Fruit fly (Drosophila melanogaster) whole organism, embryonic: ENCODE data around the gene nod.

ENCODE experiments used
- Antp ChIP-seq: fragments of 200-800 bp; sonication (Bioruptor generic); optimal IDR thresholded peaks from 3 replicates; lab custom pipeline; 2016; ENCODE audit warnings: missing biosample characterization, missing genetic modification characterization
- Asciz ChIP-seq: fragments of 200-800 bp; sonication (Bioruptor generic); optimal IDR thresholded peaks from 2 replicates; lab custom pipeline; 2017; ENCODE audit warnings: missing biosample characterization, mild to moderate bottlenecking, missing genetic modification characterization, missing genetic modification reagents
- CG10147 ChIP-seq: fragments of 200-800 bp; sonication (Bioruptor generic); optimal IDR thresholded peaks from 2 replicates; lab custom pipeline; 2019; ENCODE audit warnings: missing biosample characterization, mild to moderate bottlenecking, missing genetic modification characterization, moderate library complexity
- CG11504 ChIP-seq: fragments of 200-800 bp; sonication (Bioruptor generic); optimal IDR thresholded peaks from 3 replicates; lab custom pipeline; 2019; ENCODE audit warnings: missing biosample characterization, mild to moderate bottlenecking, missing genetic modification characterization, moderate library complexity
- CG12236 ChIP-seq: fragments of 200-800 bp; sonication (Bioruptor generic); optimal IDR thresholded peaks from 2 replicates; lab custom pipeline; 2016; ENCODE audit warnings: missing biosample characterization, missing genetic modification characterization
- CG12391 ChIP-seq: fragments of 200-800 bp; sonication (Bioruptor generic); optimal IDR thresholded peaks from 3 replicates; lab custom pipeline; 2018; ENCODE audit warnings: missing biosample characterization, mild to moderate bottlenecking, missing genetic modification characterization, moderate library complexity
- CG13287 ChIP-seq: fragments of 200-800 bp; sonication (Bioruptor generic); IDR thresholded peaks from 2 replicates; pipeline ENCODE4 v1.3.6; 2022; ENCODE audit warnings: missing biosample characterization, missing genetic modification characterization; ENCODE audit not compliant: partially characterized antibody
- CG13424 ChIP-seq: fragments of 200-800 bp; sonication (Bioruptor generic); optimal IDR thresholded peaks from 2 replicates; lab custom pipeline; 2019; ENCODE audit warnings: missing biosample characterization, mild to moderate bottlenecking, missing genetic modification characterization, moderate library complexity
- CG18262 ChIP-seq: fragments of 200-800 bp; optimal IDR thresholded peaks from 3 replicates; lab custom pipeline; 2019; ENCODE audit warnings: missing biosample characterization, mild to moderate bottlenecking, missing genetic modification characterization, moderate library complexity
- CG2116 ChIP-seq: fragments of 200-800 bp; sonication (Bioruptor generic); optimal IDR thresholded peaks from 3 replicates; lab custom pipeline; 2018; ENCODE audit warnings: missing biosample characterization, mild to moderate bottlenecking, missing genetic modification characterization
- CG2129 ChIP-seq: fragments of 200-800 bp; sonication (Bioruptor generic); IDR thresholded peaks from 2 replicates; pipeline ENCODE4 v1.3.6; 2022; ENCODE audit warnings: missing biosample characterization, missing genetic modification characterization; ENCODE audit not compliant: partially characterized antibody
- CG2202 ChIP-seq: fragments of 200-800 bp; sonication (Bioruptor generic); optimal IDR thresholded peaks from 2 replicates; lab custom pipeline; 2018; ENCODE audit warnings: missing biosample characterization, mild to moderate bottlenecking, missing genetic modification characterization
- CG31441 ChIP-seq: fragments of 200-800 bp; sonication (Bioruptor generic); IDR thresholded peaks from 2 replicates; pipeline ENCODE4 v1.3.6; 2022; ENCODE audit warnings: missing biosample characterization, missing genetic modification characterization
- CG4424 ChIP-seq: fragments of 200-800 bp; sonication (Bioruptor generic); optimal IDR thresholded peaks from 3 replicates; lab custom pipeline; 2016; ENCODE audit warnings: missing biosample characterization, missing genetic modification characterization
- CG4707 ChIP-seq: fragments of 200-800 bp; sonication (Bioruptor generic); optimal IDR thresholded peaks from 2 replicates; lab custom pipeline; 2018; ENCODE audit warnings: missing biosample characterization, mild to moderate bottlenecking, missing genetic modification characterization, moderate library complexity
- CG5245 ChIP-seq: fragments of 200-800 bp; sonication (Bioruptor generic); optimal IDR thresholded peaks from 3 replicates; lab custom pipeline; 2016; ENCODE audit warnings: missing biosample characterization, missing genetic modification characterization
- CG5953 ChIP-seq: fragments of 200-800 bp; sonication (Bioruptor generic); IDR thresholded peaks from 2 replicates; pipeline ENCODE4 v1.3.6; 2022; ENCODE audit warnings: missing biosample characterization, missing genetic modification characterization
- CG6791 ChIP-seq: fragments of 200-800 bp; sonication (Bioruptor generic); IDR thresholded peaks from 3 replicates; pipeline ENCODE4 v1.3.6; 2022; ENCODE audit warnings: missing biosample characterization, missing genetic modification characterization; ENCODE audit not compliant: partially characterized antibody
- CG7372 ChIP-seq: fragments of 200-800 bp; sonication (Bioruptor generic); IDR thresholded peaks from 2 replicates; pipeline ENCODE4 v1.3.6; 2022; ENCODE audit warnings: missing biosample characterization, missing genetic modification characterization
- CG7556 ChIP-seq: fragments of 200-800 bp; sonication (Bioruptor generic); optimal IDR thresholded peaks from 2 replicates; lab custom pipeline; 2017; ENCODE audit warnings: missing biosample characterization, mild to moderate bottlenecking, missing genetic modification characterization
- CG7987 ChIP-seq: fragments of 200-800 bp; sonication (Bioruptor generic); optimal IDR thresholded peaks from 2 replicates; lab custom pipeline; 2018; ENCODE audit warnings: missing biosample characterization, mild to moderate bottlenecking, missing genetic modification characterization, moderate library complexity
- CG8089 ChIP-seq: fragments of 200-800 bp; sonication (Bioruptor generic); optimal IDR thresholded peaks from 3 replicates; lab custom pipeline; 2016; ENCODE audit warnings: missing biosample characterization, missing genetic modification characterization
- CG8388 ChIP-seq: fragments of 200-800 bp; sonication (Bioruptor generic); optimal IDR thresholded peaks from 2 replicates; lab custom pipeline; 2019; ENCODE audit warnings: missing biosample characterization, mild to moderate bottlenecking, missing genetic modification characterization, moderate library complexity
- CHES-1-like ChIP-seq: fragments of 200-800 bp; sonication (Bioruptor generic); optimal IDR thresholded peaks from 2 replicates; lab custom pipeline; 2016; ENCODE audit warnings: missing biosample characterization, missing genetic modification characterization
- CTCF ChIP-seq: fragments of 200-800 bp; sonication (Bioruptor generic); optimal IDR thresholded peaks from 2 replicates; lab custom pipeline; 2017; ENCODE audit warnings: missing biosample characterization, mild to moderate bottlenecking, missing genetic modification characterization, moderate library complexity
- Camta ChIP-seq: fragments of 200-800 bp; sonication (Bioruptor generic); optimal IDR thresholded peaks from 2 replicates; lab custom pipeline; 2016; ENCODE audit warnings: missing biosample characterization, missing genetic modification characterization
- Chrac-16 ChIP-seq: fragments of 200-800 bp; sonication (Bioruptor generic); optimal IDR thresholded peaks from 3 replicates; lab custom pipeline; 2016; ENCODE audit warnings: missing biosample characterization, missing genetic modification characterization
- Dek ChIP-seq: fragments of 200-800 bp; sonication (Bioruptor generic); optimal IDR thresholded peaks from 3 replicates; lab custom pipeline; 2019; ENCODE audit warnings: missing biosample characterization, mild to moderate bottlenecking, missing genetic modification characterization, moderate library complexity
- Hr51 ChIP-seq, 2 experiments: fragments of 200-800 bp; sonication (Bioruptor generic); optimal IDR thresholded peaks; 2 replicates in 1 of 2; 3 replicates in 1 of 2; lab custom pipeline; 2016 to 2018; ENCODE audit warnings: missing biosample characterization in 2 of 2, missing genetic modification characterization in 2 of 2, mild to moderate bottlenecking in 1 of 2, moderate library complexity in 1 of 2
- Myb ChIP-seq: fragments of 200-800 bp; sonication (Bioruptor generic); optimal IDR thresholded peaks from 2 replicates; lab custom pipeline; 2016; ENCODE audit warnings: missing biosample characterization, missing genetic modification characterization
- PHDP ChIP-seq: fragments of 200-800 bp; sonication (Bioruptor generic); optimal IDR thresholded peaks from 3 replicates; lab custom pipeline; 2018; ENCODE audit warnings: missing biosample characterization, mild to moderate bottlenecking, missing genetic modification characterization, moderate library complexity
- Tbp ChIP-seq: fragments of >200 bp; optimal IDR thresholded peaks from 2 replicates; lab custom pipeline; 2018; ENCODE audit warnings: missing biosample characterization, missing genetic modification characterization
- ap ChIP-seq: fragments of 200-800 bp; sonication (Bioruptor generic); IDR thresholded peaks from 2 replicates; pipeline ENCODE4 v1.3.6; 2022; ENCODE audit warnings: missing biosample characterization, missing genetic modification characterization
- bcd ChIP-seq: fragments of 200-800 bp; sonication (Bioruptor generic); optimal IDR thresholded peaks from 2 replicates; lab custom pipeline; 2017; ENCODE audit warnings: missing biosample characterization, mild to moderate bottlenecking, missing genetic modification characterization
- cad ChIP-seq: fragments of >200 bp; optimal IDR thresholded peaks from 2 replicates; lab custom pipeline; 2017; ENCODE audit warnings: missing biosample characterization, missing genetic modification characterization
- ftz-f1 ChIP-seq: fragments of 200-800 bp; sonication (Bioruptor generic); optimal IDR thresholded peaks from 2 replicates; lab custom pipeline; 2016; ENCODE audit warnings: missing biosample characterization, missing genetic modification characterization
- grau ChIP-seq: fragments of 200-800 bp; optimal IDR thresholded peaks from 3 replicates; lab custom pipeline; 2019; ENCODE audit warnings: missing biosample characterization, mild to moderate bottlenecking, missing genetic modification characterization, moderate library complexity
- gsb ChIP-seq: fragments of 200-800 bp; sonication (Bioruptor generic); IDR thresholded peaks from 2 replicates; pipeline ENCODE4 v1.3.6; 2022; ENCODE audit warnings: missing biosample characterization, missing genetic modification characterization
- ham ChIP-seq: fragments of 200-800 bp; sonication (Bioruptor generic); IDR thresholded peaks from 2 replicates; pipeline ENCODE4 v1.3.6; 2022; ENCODE audit warnings: missing biosample characterization, missing genetic modification characterization
- ind ChIP-seq: fragments of 200-800 bp; sonication (Bioruptor generic); optimal IDR thresholded peaks from 3 replicates; lab custom pipeline; 2016; ENCODE audit warnings: missing biosample characterization, missing genetic modification characterization
- jumu ChIP-seq: fragments of 200-800 bp; sonication (Bioruptor generic); optimal IDR thresholded peaks from 3 replicates; lab custom pipeline; 2016; ENCODE audit warnings: missing biosample characterization, missing genetic modification characterization
- ken ChIP-seq: fragments of 200-800 bp; sonication (Bioruptor generic); IDR thresholded peaks from 3 replicates; pipeline ENCODE4 v1.3.6; 2022; ENCODE audit warnings: missing biosample characterization, missing genetic modification characterization
- mam ChIP-seq: fragments of 200-800 bp; sonication (Bioruptor generic); optimal IDR thresholded peaks from 3 replicates; lab custom pipeline; 2016; ENCODE audit warnings: missing biosample characterization, missing genetic modification characterization
- mirr ChIP-seq: fragments of 200-800 bp; sonication (Bioruptor generic); optimal IDR thresholded peaks from 3 replicates; lab custom pipeline; 2018; ENCODE audit warnings: missing biosample characterization, mild to moderate bottlenecking, missing genetic modification characterization
- odd ChIP-seq: fragments of 200-800 bp; sonication (Bioruptor generic); optimal IDR thresholded peaks from 2 replicates; lab custom pipeline; 2017; ENCODE audit warnings: missing biosample characterization, mild to moderate bottlenecking, missing genetic modification characterization
- org-1 ChIP-seq: fragments of 200-800 bp; sonication (Bioruptor generic); optimal IDR thresholded peaks from 2 replicates; lab custom pipeline; 2017; ENCODE audit warnings: missing biosample characterization, missing genetic modification characterization
- pho ChIP-seq: fragments of 200-800 bp; sonication (Bioruptor generic); optimal IDR thresholded peaks from 2 replicates; lab custom pipeline; 2016; ENCODE audit warnings: missing biosample characterization, missing genetic modification characterization
- phol ChIP-seq: fragments of 200-800 bp; sonication (Bioruptor generic); optimal IDR thresholded peaks from 3 replicates; lab custom pipeline; 2018; ENCODE audit warnings: missing biosample characterization, mild to moderate bottlenecking, missing genetic modification characterization, moderate library complexity
- repo ChIP-seq: fragments of 200-800 bp; sonication (Bioruptor generic); optimal IDR thresholded peaks from 2 replicates; lab custom pipeline; 2016; ENCODE audit warnings: missing biosample characterization, missing genetic modification characterization
- sob ChIP-seq: fragments of 200-800 bp; sonication (Bioruptor generic); IDR thresholded peaks from 2 replicates; pipeline ENCODE4 v1.3.6; 2022; ENCODE audit warnings: missing biosample characterization, missing genetic modification characterization
- tin ChIP-seq: fragments of 200-800 bp; sonication (Bioruptor generic); optimal IDR thresholded peaks from 3 replicates; lab custom pipeline; 2016; ENCODE audit warnings: missing biosample characterization, missing genetic modification characterization
- trem ChIP-seq: fragments of 200-800 bp; optimal IDR thresholded peaks from 3 replicates; lab custom pipeline; 2019; ENCODE audit warnings: missing biosample characterization, mild to moderate bottlenecking, missing genetic modification characterization, moderate library complexity

Gene nod

dm6 chrX:11548701-11549100, 31.9 kb upstream of the nod start (continued):
- no peak for TF ChIP-seq CG2129 (GFP tag; lab: Robert Waterston, UW)
- peak; percentile 54 for TF ChIP-seq CG31441
- TF ChIP-seq CG4707 (GFP tag; lab: Kevin White, UChicago): peak; percentile 9
- TF ChIP-seq CG5245: peak; percentile 38
- peak; percentile 35 for TF ChIP-seq CG2202 (tag; lab: Kevin White, UChicago)
- TF ChIP-seq Chrac-16: peak; percentile 52
- no peak for TF ChIP-seq CG13287 (GFP tag; lab: Robert Waterston, UW)
- peak; percentile 50 for TF ChIP-seq CG8388 (GFP tag; lab: Kevin White, UChicago)
- TF ChIP-seq pho (GFP tag; lab: Kevin White, UChicago): no peak
- TF ChIP-seq trem (tag; lab: Kevin White, UChicago): peak; percentile 34
- peak; percentile 13 for TF ChIP-seq PHDP (tag; lab: Kevin White, UChicago)
- TF ChIP-seq CHES-1-like: peak; percentile 6
- TF ChIP-seq mirr (GFP tag; lab: Kevin White, UChicago): no peak
- TF ChIP-seq grau (tag; lab: Kevin White, UChicago): peak; percentile 43
- peak; percentile 46 for TF ChIP-seq Camta
- peak; percentile 58 for TF ChIP-seq phol
- no peak for TF ChIP-seq CG7372
- no peak for TF ChIP-seq CG7987
- peak; percentile 52 for TF ChIP-seq CG8089 (GFP tag; lab: Kevin White, UChicago)
- TF ChIP-seq CTCF (GFP tag; lab: Kevin White, UChicago): no peak
- TF ChIP-seq Dek (tag; lab: Kevin White, UChicago): no peak
- no peak for TF ChIP-seq ap (GFP tag; lab: Robert Waterston, UW)
- peak; percentile 57 for TF ChIP-seq jumu
- peak; percentile 57 for TF ChIP-seq CG11504 (tag; lab: Kevin White, UChicago)
- peak; percentile 55 for TF ChIP-seq tin
- TF ChIP-seq ftz-f1: no peak
- peak; percentile 7 for TF ChIP-seq Myb (GFP tag; lab: Kevin White, UChicago)
- no peak for TF ChIP-seq CG6791
- peak; percentile 8 for TF ChIP-seq CG2116 (GFP tag; lab: Kevin White, UChicago)
- peak; percentile 10 for TF ChIP-seq Asciz (GFP tag; lab: Kevin White, UChicago)
- TF ChIP-seq mam (GFP tag; lab: Kevin White, UChicago): peak; percentile 13
- peak; percentile 8 for TF ChIP-seq bcd (GFP tag; lab: Kevin White, UChicago)
- TF ChIP-seq gsb (GFP tag; lab: Robert Waterston, UW): no peak
- peak; percentile 47 for TF ChIP-seq CG12391 (tag; lab: Kevin White, UChicago)
- peak; percentile 4 for TF ChIP-seq odd (GFP tag; lab: Kevin White, UChicago)
- peak; percentile 3 for TF ChIP-seq CG10147 (GFP tag; lab: Kevin White, UChicago)
- TF ChIP-seq ind (GFP tag; lab: Kevin White, UChicago): peak; percentile 18
- TF ChIP-seq ham (GFP tag; lab: Robert Waterston, UW): no peak
- no peak for TF ChIP-seq Tbp (GFP tag; lab: Kevin White, UChicago)
- no peak for TF ChIP-seq ken (GFP tag; lab: Robert Waterston, UW)
- TF ChIP-seq org-1 (GFP tag; lab: Kevin White, UChicago): peak; percentile 1
- peak; percentile 38 for TF ChIP-seq repo (GFP tag; lab: Kevin White, UChicago)
- peak; percentile 50 for TF ChIP-seq CG4424
- TF ChIP-seq CG18262 (tag; lab: Kevin White, UChicago): peak; percentile 69
- no peak for TF ChIP-seq cad (GFP tag; lab: Kevin White, UChicago)
- TF ChIP-seq CG7556 (GFP tag; lab: Kevin White, UChicago): peak; percentile 47
- TF ChIP-seq CG12236 (GFP tag; lab: Kevin White, UChicago): peak; percentile 3
- no peak for TF ChIP-seq sob
- TF ChIP-seq CG13424: peak; percentile 24
- TF ChIP-seq Antp (GFP tag; lab: Kevin White, UChicago): peak; percentile 7
- peak; percentile 30 to 38 for TF ChIP-seq Hr51 (GFP tag; optimal IDR thresholded peaks at IDR 0.05; lab: Kevin White, UChicago)
- TF ChIP-seq CG5953 (GFP tag; lab: Robert Waterston, UW): no peak
